Worm (Caenorhabditis elegans) whole organism, midembryonic: Measurements from ENCODE around the gene hpd-1.

Experiments used
- flt-1 ChIP-seq: fragments of 200-800 bp; sonication (Bioruptor generic); IDR thresholded peaks from 2 replicates; pipeline ENCODE4 v1.3.6; 2022; ENCODE audit warnings: missing genetic modification characterization, missing compliant biosample characterization
- med-1 ChIP-seq: sonication (generic microtip); optimal IDR thresholded peaks from 2 replicates; lab custom pipeline; 2017; ENCODE audit warnings: missing genetic modification characterization, mild to moderate bottlenecking, missing compliant biosample characterization, antibody characterized with exemption, missing genetic modification reagents; ENCODE audit not compliant: insufficient read depth
- ref-1 ChIP-seq: fragments of 200-800 bp; sonication (Bioruptor generic); conservative IDR thresholded peaks from 2 replicates; pipeline ENCODE4 v1.3.6; 2022; ENCODE audit warnings: missing genetic modification reagents, missing genetic modification characterization, missing compliant biosample characterization
- tab-1 ChIP-seq: fragments of 200-800 bp; sonication (Bioruptor generic); IDR thresholded peaks from 2 replicates; pipeline ENCODE4 v1.3.6; 2022; ENCODE audit warnings: missing genetic modification characterization, missing compliant biosample characterization

DNA sequence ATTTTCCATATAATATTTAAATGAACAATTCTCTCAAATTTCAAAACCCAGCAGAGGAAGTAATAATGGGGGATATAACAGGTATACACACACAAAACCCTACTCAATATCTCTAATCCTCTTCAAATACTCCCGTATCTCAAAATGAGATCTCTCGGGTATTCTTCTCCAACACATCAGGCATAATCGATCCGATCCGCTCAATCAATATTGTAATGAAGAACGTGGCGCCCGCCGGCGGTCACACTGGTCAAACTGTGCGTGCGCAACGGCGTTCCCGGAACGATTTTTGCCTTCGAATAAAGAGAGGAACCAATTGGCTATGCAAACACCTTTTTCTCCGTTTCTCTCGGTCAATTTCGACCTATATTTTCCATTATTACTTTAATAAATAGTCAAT is 27.2 kb downstream of the hpd-1 start:
- no peak for TF ChIP-seq med-1
- no peak for TF ChIP-seq tab-1 (GFP tag; lab: Robert Waterston, UW)
- no peak for TF ChIP-seq flt-1 (GFP tag; lab: Robert Waterston, UW)
- TF ChIP-seq ref-1 = no peak
